Fruit fly (Drosophila melanogaster) whole organism, embryonic: ENCODE data around the gene DEF8.
A peak's percentile ranks its signal among the peaks of the same experiment; 100 is the strongest.

Experiments used
- Asciz ChIP-seq: fragments of 200-800 bp; sonication (Bioruptor generic); optimal IDR thresholded peaks from 2 replicates; lab custom pipeline; 2017; ENCODE audit warnings: missing biosample characterization, mild to moderate bottlenecking, missing genetic modification characterization, missing genetic modification reagents
- CG1024 ChIP-seq: fragments of 200-800 bp; sonication (Bioruptor generic); IDR thresholded peaks from 2 replicates; pipeline ENCODE4 v1.3.6; 2022; ENCODE audit warnings: missing biosample characterization, missing genetic modification characterization
- CG11093 ChIP-seq: fragments of 200-800 bp; sonication (Bioruptor generic); IDR thresholded peaks from 3 replicates; pipeline ENCODE4 v1.3.6; 2022; ENCODE audit warnings: missing biosample characterization, missing genetic modification characterization
- CG11695 ChIP-seq: fragments of 200-800 bp; sonication (Bioruptor generic); IDR thresholded peaks from 3 replicates; pipeline ENCODE4 v1.3.6; 2022; ENCODE audit warnings: missing biosample characterization, missing genetic modification characterization
- CG12942 ChIP-seq: fragments of 200-800 bp; sonication (Bioruptor generic); optimal IDR thresholded peaks from 3 replicates; lab custom pipeline; 2016; ENCODE audit warnings: missing biosample characterization, missing genetic modification characterization
- CG13624 ChIP-seq: fragments of 200-800 bp; sonication (Bioruptor generic); optimal IDR thresholded peaks from 2 replicates; lab custom pipeline; 2016; ENCODE audit warnings: missing biosample characterization, missing genetic modification characterization
- CG15269 ChIP-seq: fragments of 200-800 bp; sonication (Bioruptor generic); optimal IDR thresholded peaks from 2 replicates; lab custom pipeline; 2018; ENCODE audit warnings: missing biosample characterization, mild to moderate bottlenecking, missing genetic modification characterization, moderate library complexity
- CG17568 ChIP-seq: fragments of 200-800 bp; sonication (Bioruptor generic); optimal IDR thresholded peaks from 2 replicates; lab custom pipeline; 2018; ENCODE audit warnings: missing biosample characterization, mild to moderate bottlenecking, missing genetic modification characterization, moderate library complexity
- CG17829 ChIP-seq: fragments of 200-800 bp; optimal IDR thresholded peaks from 2 replicates; lab custom pipeline; 2019; ENCODE audit warnings: missing biosample characterization, mild to moderate bottlenecking, missing genetic modification characterization, moderate library complexity
- CG18599 ChIP-seq: fragments of 200-800 bp; sonication (Bioruptor generic); optimal IDR thresholded peaks from 3 replicates; lab custom pipeline; 2017; ENCODE audit warnings: missing biosample characterization, missing genetic modification characterization, mild to moderate bottlenecking, moderate library complexity, missing genetic modification reagents
- CG32532 ChIP-seq: fragments of 200-800 bp; sonication (Bioruptor generic); IDR thresholded peaks from 2 replicates; pipeline ENCODE4 v1.3.6; 2022; ENCODE audit warnings: missing biosample characterization, missing genetic modification characterization
- CG3281 ChIP-seq: fragments of 200-800 bp; sonication (Bioruptor generic); optimal IDR thresholded peaks from 3 replicates; lab custom pipeline; 2017; ENCODE audit warnings: missing biosample characterization, mild to moderate bottlenecking, missing genetic modification characterization
- CG4424 ChIP-seq: fragments of 200-800 bp; sonication (Bioruptor generic); optimal IDR thresholded peaks from 3 replicates; lab custom pipeline; 2016; ENCODE audit warnings: missing biosample characterization, missing genetic modification characterization
- CG4617 ChIP-seq: fragments of 200-800 bp; sonication (Bioruptor generic); optimal IDR thresholded peaks from 3 replicates; lab custom pipeline; 2016; ENCODE audit warnings: missing biosample characterization, missing genetic modification characterization, borderline replicate concordance
- CG4707 ChIP-seq: fragments of 200-800 bp; sonication (Bioruptor generic); optimal IDR thresholded peaks from 2 replicates; lab custom pipeline; 2018; ENCODE audit warnings: missing biosample characterization, mild to moderate bottlenecking, missing genetic modification characterization, moderate library complexity
- CG4854 ChIP-seq: fragments of 200-800 bp; sonication (Bioruptor generic); optimal IDR thresholded peaks from 2 replicates; lab custom pipeline; 2016; ENCODE audit warnings: missing biosample characterization, missing genetic modification characterization, inconsistent platforms
- CG5180 ChIP-seq: fragments of 200-800 bp; sonication (Bioruptor generic); optimal IDR thresholded peaks from 3 replicates; lab custom pipeline; 2017; ENCODE audit warnings: missing biosample characterization, missing genetic modification characterization, mild to moderate bottlenecking, moderate library complexity, missing genetic modification reagents
- CG6654 ChIP-seq: fragments of 200-800 bp; sonication (Bioruptor generic); optimal IDR thresholded peaks from 2 replicates; lab custom pipeline; 2017; ENCODE audit warnings: missing biosample characterization, mild to moderate bottlenecking, missing genetic modification characterization
- CG6683 ChIP-seq: fragments of 200-800 bp; sonication (Bioruptor generic); optimal IDR thresholded peaks from 2 replicates; lab custom pipeline; 2017; ENCODE audit warnings: missing biosample characterization, mild to moderate bottlenecking, missing genetic modification characterization, missing genetic modification reagents
- CG8765 ChIP-seq: fragments of 200-800 bp; sonication (Bioruptor generic); IDR thresholded peaks from 2 replicates; pipeline ENCODE4 v1.3.6; 2022; ENCODE audit warnings: missing biosample characterization, missing genetic modification characterization
- CG9817 ChIP-seq: fragments of 200-800 bp; sonication (Bioruptor generic); optimal IDR thresholded peaks from 2 replicates; lab custom pipeline; 2018; ENCODE audit warnings: missing biosample characterization, mild to moderate bottlenecking, missing genetic modification characterization, moderate library complexity
- CrebB ChIP-seq: fragments of 200-800 bp; sonication (Bioruptor generic); optimal IDR thresholded peaks from 3 replicates; lab custom pipeline; 2018; ENCODE audit warnings: missing biosample characterization, mild to moderate bottlenecking, missing genetic modification characterization
- D19B ChIP-seq: fragments of 200-800 bp; sonication (Bioruptor generic); optimal IDR thresholded peaks from 2 replicates; lab custom pipeline; 2017; ENCODE audit warnings: missing biosample characterization, mild to moderate bottlenecking, missing genetic modification characterization
- Dek ChIP-seq: fragments of 200-800 bp; sonication (Bioruptor generic); optimal IDR thresholded peaks from 3 replicates; lab custom pipeline; 2019; ENCODE audit warnings: missing biosample characterization, mild to moderate bottlenecking, missing genetic modification characterization, moderate library complexity
- Fer2 ChIP-seq: fragments of 200-800 bp; sonication (Bioruptor generic); optimal IDR thresholded peaks from 2 replicates; lab custom pipeline; 2018; ENCODE audit warnings: missing biosample characterization, mild to moderate bottlenecking, missing genetic modification characterization, moderate library complexity
- H2.0 ChIP-seq: fragments of 200-800 bp; sonication (Bioruptor generic); IDR thresholded peaks from 2 replicates; pipeline ENCODE4 v1.3.6; 2022; ENCODE audit warnings: missing biosample characterization, missing genetic modification characterization
- Lpt ChIP-seq: fragments of >200 bp; optimal IDR thresholded peaks from 2 replicates; lab custom pipeline; 2018; ENCODE audit warnings: missing biosample characterization, missing genetic modification characterization
- NK7.1 ChIP-seq: fragments of 200-800 bp; sonication (Bioruptor generic); optimal IDR thresholded peaks from 3 replicates; lab custom pipeline; 2016; ENCODE audit warnings: missing biosample characterization, missing genetic modification characterization
- Neu2 ChIP-seq: fragments of 200-800 bp; sonication (Bioruptor generic); optimal IDR thresholded peaks from 3 replicates; lab custom pipeline; 2016; ENCODE audit warnings: missing biosample characterization, missing genetic modification characterization, borderline replicate concordance
- NfI ChIP-seq: fragments of 200-800 bp; sonication (Bioruptor generic); optimal IDR thresholded peaks from 3 replicates; lab custom pipeline; 2018; ENCODE audit warnings: missing biosample characterization, mild to moderate bottlenecking, missing genetic modification characterization, moderate library complexity
- Oli ChIP-seq: fragments of 200-800 bp; sonication (Bioruptor generic); optimal IDR thresholded peaks from 2 replicates; lab custom pipeline; 2018; ENCODE audit warnings: missing biosample characterization, mild to moderate bottlenecking, missing genetic modification characterization, moderate library complexity
- Sox100B ChIP-seq: fragments of 200-800 bp; sonication (Bioruptor generic); optimal IDR thresholded peaks from 3 replicates; lab custom pipeline; 2018; ENCODE audit warnings: missing biosample characterization, mild to moderate bottlenecking, missing genetic modification characterization
- Taf1 ChIP-seq: fragments of 200-800 bp; sonication (Bioruptor generic); IDR thresholded peaks from 2 replicates; pipeline ENCODE4 v1.3.6; 2022; ENCODE audit warnings: missing biosample characterization, missing genetic modification characterization
- Trl ChIP-seq, 3 experiments: fragments of >200 bp in 2 of 3; fragments of 200-800 bp in 1 of 3; sonication (Bioruptor generic) in 1 of 3; optimal IDR thresholded peaks; 2 replicates in 1 of 3; 3 replicates in 2 of 3; lab custom pipeline; 2016 to 2017; ENCODE audit warnings: missing biosample characterization in 1 of 3, missing genetic modification characterization in 1 of 3
- ac ChIP-seq: fragments of 200-800 bp; sonication (Bioruptor generic); optimal IDR thresholded peaks from 3 replicates; lab custom pipeline; 2017; ENCODE audit warnings: missing biosample characterization, mild to moderate bottlenecking, missing genetic modification characterization
- amos ChIP-seq: fragments of 200-800 bp; sonication (Bioruptor generic); IDR thresholded peaks from 2 replicates; pipeline ENCODE4 v1.3.6; 2022; ENCODE audit warnings: missing biosample characterization, missing genetic modification characterization; ENCODE audit not compliant: partially characterized antibody
- bbx ChIP-seq: fragments of 200-800 bp; sonication (Bioruptor generic); IDR thresholded peaks from 2 replicates; pipeline ENCODE4 v1.3.6; 2022; ENCODE audit warnings: missing biosample characterization, missing genetic modification characterization; ENCODE audit not compliant: partially characterized antibody
- chif ChIP-seq, 2 experiments: fragments of 200-800 bp; sonication (Bioruptor generic); optimal IDR thresholded peaks; 3 replicates each; lab custom pipeline; 2016; ENCODE audit warnings: missing biosample characterization in 2 of 2, missing genetic modification characterization in 2 of 2
- fd3F ChIP-seq: fragments of 200-800 bp; sonication (Bioruptor generic); optimal IDR thresholded peaks from 2 replicates; lab custom pipeline; 2018; ENCODE audit warnings: missing biosample characterization, mild to moderate bottlenecking, missing genetic modification characterization, moderate library complexity
- gro ChIP-seq: fragments of 200-800 bp; sonication (Bioruptor generic); optimal IDR thresholded peaks from 2 replicates; lab custom pipeline; 2016; ENCODE audit warnings: missing biosample characterization, missing genetic modification characterization
- her ChIP-seq: fragments of 200-800 bp; sonication (Bioruptor generic); optimal IDR thresholded peaks from 2 replicates; lab custom pipeline; 2016; ENCODE audit warnings: missing biosample characterization, missing genetic modification characterization
- lmd ChIP-seq: fragments of 200-800 bp; sonication (Bioruptor generic); IDR thresholded peaks from 2 replicates; pipeline ENCODE4 v1.3.6; 2022; ENCODE audit warnings: missing biosample characterization, missing genetic modification characterization
- nerfin-1 ChIP-seq: fragments of 200-800 bp; sonication (Bioruptor generic); optimal IDR thresholded peaks from 3 replicates; lab custom pipeline; 2019; ENCODE audit warnings: missing biosample characterization, mild to moderate bottlenecking, missing genetic modification characterization, moderate library complexity
- oc ChIP-seq: fragments of 200-800 bp; sonication (Bioruptor generic); optimal IDR thresholded peaks from 2 replicates; lab custom pipeline; 2018; ENCODE audit warnings: missing biosample characterization, mild to moderate bottlenecking, missing genetic modification characterization, moderate library complexity
- peb ChIP-seq: fragments of 200-800 bp; sonication (Bioruptor generic); IDR thresholded peaks from 2 replicates; pipeline ENCODE4 v1.3.6; 2022; ENCODE audit warnings: missing biosample characterization, missing genetic modification characterization
- sens ChIP-seq: fragments of 200-800 bp; sonication (Bioruptor generic); peaks from one replicate; lab custom pipeline; 2016; ENCODE audit warnings: missing biosample characterization, missing genetic modification characterization
- ssp ChIP-seq: fragments of 200-800 bp; sonication (Bioruptor generic); IDR thresholded peaks from 2 replicates; pipeline ENCODE4 v1.3.6; 2022; ENCODE audit warnings: missing biosample characterization, missing genetic modification characterization
- trh ChIP-seq: fragments of 200-800 bp; sonication (Bioruptor generic); optimal IDR thresholded peaks from 2 replicates; lab custom pipeline; 2016; ENCODE audit warnings: missing biosample characterization, missing genetic modification characterization
- tx ChIP-seq: fragments of 200-800 bp; sonication (Bioruptor generic); optimal IDR thresholded peaks from 2 replicates; lab custom pipeline; 2016; ENCODE audit warnings: missing biosample characterization, missing genetic modification characterization

Gene DEF8

dm6 chr3L:12124975-12125374, 7.0 kb upstream of the DEF8 start, which contains the start of gene yps (continued):
- peak; percentile 95 for TF ChIP-seq Asciz
- TF ChIP-seq CG4424 (GFP tag; lab: Kevin White, UChicago): peak; percentile 92
- no peak for TF ChIP-seq Trl (optimal IDR thresholded peaks at IDR 0.05; lab: Kevin White, UChicago)
- peak; percentile 96 for TF ChIP-seq Trl (GFP tag; optimal IDR thresholded peaks at IDR 0.05; lab: Kevin White, UChicago)
- peak; percentile 86 for TF ChIP-seq oc
- TF ChIP-seq CG17829 (tag; lab: Kevin White, UChicago): peak; percentile 90
- peak; percentile 75 for TF ChIP-seq ssp (GFP tag; lab: Robert Waterston, UW)
- TF ChIP-seq her (GFP tag; lab: Kevin White, UChicago): peak; percentile 96
- peak; percentile 93 for TF ChIP-seq trh
- TF ChIP-seq fd3F (GFP tag; lab: Kevin White, UChicago): peak; percentile 89
- TF ChIP-seq H2.0: peak; percentile 84
- peak; percentile 80 for TF ChIP-seq CG11695 (GFP tag; lab: Robert Waterston, UW)
- peak; percentile 89 for TF ChIP-seq Fer2
- TF ChIP-seq Oli (tag; lab: Kevin White, UChicago): peak; percentile 81
- TF ChIP-seq CG4854 (GFP tag; lab: Kevin White, UChicago): peak; percentile 92
- peak; percentile 86 for TF ChIP-seq CG5180
- TF ChIP-seq amos (GFP tag; lab: Robert Waterston, UW): peak; percentile 89
- peak; percentile 81 for TF ChIP-seq D19B
- TF ChIP-seq Sox100B (GFP tag; lab: Kevin White, UChicago): peak; percentile 92
- peak; percentile 97 for TF ChIP-seq CrebB
- TF ChIP-seq chif (GFP tag; optimal IDR thresholded peaks at IDR 0.05; lab: Kevin White, UChicago): peak; percentile 81 to 94
- TF ChIP-seq CG4707 (GFP tag; lab: Kevin White, UChicago): peak; percentile 96
- TF ChIP-seq Lpt (GFP tag; lab: Kevin White, UChicago): no peak
- peak; percentile 89 for TF ChIP-seq CG15269 (tag; lab: Kevin White, UChicago)
- TF ChIP-seq CG6654 (GFP tag; lab: Kevin White, UChicago): peak; percentile 74
- peak; percentile 92 for TF ChIP-seq NK7.1
- peak; percentile 68 for TF ChIP-seq CG8765 (GFP tag; lab: Robert Waterston, UW)
- TF ChIP-seq CG3281 (GFP tag; lab: Kevin White, UChicago): peak; percentile 97
- peak; percentile 91 for TF ChIP-seq CG6683
- peak; percentile 96 for TF ChIP-seq CG17568 (GFP tag; lab: Kevin White, UChicago)
- TF ChIP-seq CG32532 (GFP tag; lab: Robert Waterston, UW): peak; percentile 93
- TF ChIP-seq CG18599 (GFP tag; lab: Kevin White, UChicago): peak; percentile 96
- TF ChIP-seq Neu2 (GFP tag; lab: Kevin White, UChicago): peak; percentile 36
- peak; percentile 90 for TF ChIP-seq CG1024
- 0 out of 3 replicates have a peak, but pooled peaks have one; percentile 8 for TF ChIP-seq CG11093 (GFP tag; lab: Robert Waterston, UW)
- peak; percentile 98 for TF ChIP-seq NfI
- peak; percentile 84 for TF ChIP-seq CG12942 (GFP tag; lab: Kevin White, UChicago)
- peak; percentile 98 for TF ChIP-seq sens (GFP tag; lab: Kevin White, UChicago)
- peak; percentile 90 for TF ChIP-seq CG9817 (tag; lab: Kevin White, UChicago)
- TF ChIP-seq CG4617 (GFP tag; lab: Kevin White, UChicago): peak; percentile 75
- TF ChIP-seq bbx (GFP tag; lab: Robert Waterston, UW): peak; percentile 88
- TF ChIP-seq lmd (GFP tag; lab: Robert Waterston, UW): peak; percentile 69; the same call in 1 of the 2 replicates
- peak; percentile 69 for TF ChIP-seq tx (GFP tag; lab: Kevin White, UChicago)
- TF ChIP-seq nerfin-1: peak; percentile 89
- peak; percentile 96 for TF ChIP-seq gro
- peak; percentile 60 for TF ChIP-seq peb (GFP tag; lab: Robert Waterston, UW)
- TF ChIP-seq ac (GFP tag; lab: Kevin White, UChicago): peak; percentile 89
- TF ChIP-seq Dek (tag; lab: Kevin White, UChicago): peak; percentile 85
- peak; percentile 39; the same call in 1 of the 2 replicates for TF ChIP-seq Taf1
- peak; percentile 94 for TF ChIP-seq CG13624 (GFP tag; lab: Kevin White, UChicago)
